Worm (Caenorhabditis elegans) whole organism, young adult: ENCODE data around the gene Y39B6A.33.

ENCODE experiments used
- B0035.1 ChIP-seq: sonication (generic microtip); optimal IDR thresholded peaks from 2 replicates; lab custom pipeline; 2016; ENCODE audit warnings: missing genetic modification characterization, mild to moderate bottlenecking, missing compliant biosample characterization, missing genotype, missing genetic modification reagents
- bed-1 ChIP-seq: fragments of 200-800 bp; sonication (Bioruptor generic); IDR thresholded peaks from 2 replicates; pipeline ENCODE4 v1.3.6; 2022; ENCODE audit warnings: missing genetic modification reagents, missing genetic modification characterization, missing compliant biosample characterization
- dpl-1 ChIP-seq: fragments of 150-350 bp; optimal IDR thresholded peaks from 2 replicates; lab custom pipeline; 2014; ENCODE audit warnings: missing biosample characterization, missing genetic modification reagents, missing genetic modification characterization
- him-1 ChIP-seq: sonication (generic microtip); optimal IDR thresholded peaks from 2 replicates; lab custom pipeline; 2016; ENCODE audit warnings: missing genotype, missing genetic modification reagents, missing genetic modification characterization, missing compliant biosample characterization
- lsy-27 ChIP-seq: sonication (generic microtip); optimal IDR thresholded peaks from 2 replicates; lab custom pipeline; 2017; ENCODE audit warnings: missing genetic modification characterization, mild to moderate bottlenecking, missing compliant biosample characterization, antibody characterized with exemption, missing genotype, borderline replicate concordance; ENCODE audit not compliant: insufficient read depth
- mcd-1 ChIP-seq: fragments of 200-800 bp; sonication (Bioruptor generic); IDR thresholded peaks from 2 replicates; pipeline ENCODE4 v1.3.6; 2022; ENCODE audit warnings: missing genetic modification reagents, missing genetic modification characterization, missing compliant biosample characterization
- pha-4 ChIP-seq: fragments of 150-350 bp; sonication (generic microtip); optimal IDR thresholded peaks from 2 replicates; lab custom pipeline; 2014; ENCODE audit warnings: missing biosample characterization, missing genetic modification reagents, missing genetic modification characterization
- rpc-1 ChIP-seq, 2 experiments: fragments of 150-350 bp in 1 of 2; sonication (generic microtip) in 1 of 2; optimal IDR thresholded peaks; 2 replicates each; lab custom pipeline; 2014 to 2018; ENCODE audit warnings: missing biosample characterization in 1 of 2, missing genetic modification characterization in 1 of 2, missing genetic modification reagents in 1 of 2, missing genotype in 1 of 2
- snpc-1.1 ChIP-seq: sonication (generic microtip); optimal IDR thresholded peaks from 2 replicates; lab custom pipeline; 2017; ENCODE audit warnings: missing genetic modification characterization, mild to moderate bottlenecking, missing compliant biosample characterization, antibody characterized with exemption, moderate library complexity, missing genotype, missing genetic modification reagents; ENCODE audit not compliant: insufficient read depth
- snpc-1.3 ChIP-seq: sonication (generic microtip); optimal IDR thresholded peaks from 2 replicates; lab custom pipeline; 2017; ENCODE audit warnings: missing genetic modification characterization, mild to moderate bottlenecking, missing compliant biosample characterization, antibody characterized with exemption, moderate library complexity, missing genotype, missing genetic modification reagents; ENCODE audit not compliant: insufficient read depth
- snpc-4 ChIP-seq, 5 experiments: fragments of 150-350 bp in 1 of 5; sonication (generic microtip) in 4 of 5; optimal IDR thresholded peaks; 2 replicates each; lab custom pipeline; 2014 to 2018; ENCODE audit warnings: missing genetic modification characterization in 5 of 5, missing biosample characterization in 3 of 5, antibody characterized with exemption in 2 of 5, mild to moderate bottlenecking in 2 of 5, missing compliant biosample characterization in 2 of 5, missing genotype in 2 of 5, moderate library complexity in 2 of 5, missing genetic modification reagents in 1 of 5
- unc-62 ChIP-seq: fragments of 150-350 bp; optimal IDR thresholded peaks from 2 replicates; lab custom pipeline; 2014; ENCODE audit warnings: missing biosample characterization, missing genetic modification reagents, missing genetic modification characterization
- xnd-1 ChIP-seq: sonication (generic microtip); optimal IDR thresholded peaks from 2 replicates; lab custom pipeline; 2016; ENCODE audit warnings: missing genotype, missing genetic modification reagents, missing genetic modification characterization, missing compliant biosample characterization
- ztf-28 ChIP-seq: fragments of 200-800 bp; sonication (Bioruptor generic); IDR thresholded peaks from 2 replicates; pipeline ENCODE4 v1.3.6; 2022; ENCODE audit warnings: missing genetic modification reagents, missing genetic modification characterization, missing compliant biosample characterization

DNA sequence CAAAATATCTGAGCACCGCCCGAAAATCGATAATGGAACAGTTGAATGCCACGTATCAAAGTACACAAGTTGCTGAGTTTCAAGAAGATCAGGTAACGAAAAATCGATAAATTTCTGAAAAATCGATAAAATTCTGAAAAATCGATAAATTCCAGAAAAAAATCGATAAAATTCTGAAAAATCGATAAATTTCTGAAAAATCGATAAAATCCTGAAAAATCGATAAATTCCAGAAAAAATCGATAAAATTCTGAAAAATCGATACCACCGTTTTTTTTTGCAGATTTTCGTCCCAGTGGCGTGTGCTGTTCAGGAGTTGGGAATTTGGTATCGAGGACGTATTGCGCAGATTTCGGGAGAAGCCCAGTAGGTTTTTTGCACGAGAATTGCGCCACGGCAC is 25.6 kb downstream of the Y39B6A.33 start:
- no peak for TF ChIP-seq mcd-1
- no peak for TF ChIP-seq him-1 (tag; lab: Kevin White, UChicago)
- no peak for TF ChIP-seq pha-4 (tag; lab: Kevin White, UChicago)
- TF ChIP-seq rpc-1 (optimal IDR thresholded peaks at IDR 0.05; lab: Kevin White, UChicago): no peak
- no peak for TF ChIP-seq rpc-1 (tag; optimal IDR thresholded peaks at IDR 0.05; lab: Kevin White, UChicago)
- TF ChIP-seq unc-62 (GFP tag; lab: Kevin White, UChicago): no peak
- no peak for TF ChIP-seq B0035.1 (tag; lab: Kevin White, UChicago)
- no peak for TF ChIP-seq xnd-1
- no peak for TF ChIP-seq lsy-27 (tag; lab: Kevin White, UChicago)
- TF ChIP-seq dpl-1 (GFP tag; lab: Kevin White, UChicago): no peak
- no peak for TF ChIP-seq bed-1 (GFP tag; lab: Robert Waterston, UW)
- TF ChIP-seq ztf-28 (GFP tag; lab: Robert Waterston, UW): no peak
- no peak for TF ChIP-seq snpc-1.1 (tag; lab: Kevin White, UChicago)
- no peak for TF ChIP-seq snpc-1.3
- TF ChIP-seq snpc-4 (GFP tag; optimal IDR thresholded peaks at IDR 0.05; lab: Kevin White, UChicago): no peak
- no peak for TF ChIP-seq snpc-4 (tag; optimal IDR thresholded peaks at IDR 0.05; lab: Kevin White, UChicago)
